Worm (Caenorhabditis elegans): Measurements from ENCODE around the gene T05B9.1.

Gene T05B9.1

DNA sequence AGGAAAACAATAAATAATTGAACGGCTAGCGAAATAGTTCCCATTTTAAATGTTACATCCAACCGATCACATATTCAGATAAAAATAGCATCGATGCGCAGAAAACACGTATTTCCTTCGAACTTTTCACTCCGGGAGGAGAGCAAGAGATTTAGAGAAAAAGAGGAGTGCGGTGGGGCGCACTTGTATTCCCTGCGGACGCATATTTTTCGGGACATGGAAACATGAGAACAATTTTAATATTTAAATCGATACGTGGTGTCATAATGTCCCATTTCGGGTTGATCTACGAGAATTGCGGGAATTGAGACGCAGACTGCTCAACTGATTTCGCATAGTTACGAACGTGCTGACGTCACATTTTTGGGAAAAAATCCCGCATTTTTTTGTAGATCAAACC lies 32.4 kb upstream of the T05B9.1 start, which contains the start of gene C47G2.4 (continued):
- TF ChIP-seq sup-37 (GFP tag; optimal IDR thresholded peaks at IDR 0.05), result no peak
- TF ChIP-seq fkh-8 (tag; optimal IDR thresholded peaks at IDR 0.05), result peak; percentile 49
- no peak for TF ChIP-seq pqm-1 (tag; optimal IDR thresholded peaks at IDR 0.05)
- TF ChIP-seq hlh-4 (tag; optimal IDR thresholded peaks at IDR 0.05), result no peak
- TF ChIP-seq dpl-1 (GFP tag; optimal IDR thresholded peaks at IDR 0.05), result peak; percentile 64 to 77 (median 71)
- TF ChIP-seq irx-1 (tag; optimal IDR thresholded peaks at IDR 0.05), result no peak
- TF ChIP-seq nhr-90 (tag; optimal IDR thresholded peaks at IDR 0.05; ENCODE audit: poor library complexity), result peak; percentile 64
- TF ChIP-seq ama-1 (optimal IDR thresholded peaks at IDR 0.05), result no peak
- TF ChIP-seq nhr-47 (tag; optimal IDR thresholded peaks at IDR 0.05), result peak; percentile 78
- TF ChIP-seq mep-1 (tag; optimal IDR thresholded peaks at IDR 0.05), result peak; percentile 58
- TF ChIP-seq nhr-76 (tag; optimal IDR thresholded peaks at IDR 0.05), result no peak
- no peak for TF ChIP-seq mef-2 (tag; optimal IDR thresholded peaks at IDR 0.05)
- TF ChIP-seq isw-1 (GFP tag; IDR thresholded peaks at IDR 0.05), result peak; percentile 55
- peak; percentile 69 to 83 (median 71) for TF ChIP-seq ceh-82 (tag; optimal IDR thresholded peaks at IDR 0.05)
- peak; percentile 77 for TF ChIP-seq C16A3.4 (tag; optimal IDR thresholded peaks at IDR 0.05)
- TF ChIP-seq ets-5 (GFP tag; IDR thresholded peaks at IDR 0.05), result no peak
- no peak for TF ChIP-seq ces-1 (GFP tag; optimal IDR thresholded peaks at IDR 0.05)
- TF ChIP-seq unc-130 (tag; optimal IDR thresholded peaks at IDR 0.05), result peak; percentile 20

DNA sequence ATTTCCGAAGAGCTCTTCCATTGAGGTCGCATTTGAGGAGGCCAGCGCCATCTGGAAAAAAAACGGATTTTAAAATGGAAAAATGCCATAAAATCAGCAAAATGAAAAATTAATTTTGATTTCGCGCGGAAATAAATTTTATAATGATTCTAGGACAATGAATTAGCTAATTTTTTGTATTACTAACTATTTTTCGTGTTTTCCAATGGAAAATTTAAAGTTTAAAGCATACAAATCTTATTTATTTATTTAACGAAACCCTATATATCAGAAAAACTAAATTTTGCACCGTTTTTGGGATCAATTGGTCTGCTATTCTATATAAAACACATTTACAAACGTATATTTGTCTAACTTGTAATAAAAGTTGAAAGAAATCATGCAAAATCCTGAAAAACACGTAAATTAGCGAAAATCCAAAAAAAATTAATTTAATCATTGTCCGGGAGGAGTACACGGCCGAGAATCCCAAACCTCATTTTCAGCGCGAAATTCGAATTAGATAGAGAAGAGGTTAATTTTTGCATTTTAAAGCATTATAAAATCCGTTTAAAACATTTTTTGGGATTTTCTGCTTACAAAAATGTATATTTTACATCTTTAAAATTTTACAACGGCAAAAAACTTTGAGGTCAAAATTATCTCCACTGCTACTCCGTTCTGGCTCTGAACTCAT lies 29.3 kb upstream of the T05B9.1 start, which contains the start of gene C47G2.3:
TSS of gene C47G2.3 (minus strand) at position 51 of the 676 bp plus-strand sequence.
- TF ChIP-seq ama-1 (optimal IDR thresholded peaks at IDR 0.05) (no peak), xbp-1 (tag; optimal IDR thresholded peaks at IDR 0.05) (peak; percentile 31), swsn-7 (tag; optimal IDR thresholded peaks at IDR 0.05) (peak; percentile 27), lin-14 (GFP tag; optimal IDR thresholded peaks at IDR 0.05) (peak; percentile 4), hpl-2 (GFP tag; optimal IDR thresholded peaks at IDR 0.05) (no peak), ceh-82 (tag; optimal IDR thresholded peaks at IDR 0.05) (no peak), nhr-237 (tag; optimal IDR thresholded peaks at IDR 0.05) (no peak), isw-1 (GFP tag; IDR thresholded peaks at IDR 0.05) (no peak), egl-13 (tag; optimal IDR thresholded peaks at IDR 0.05) (peak; percentile 46), F16B12.6 (tag; optimal IDR thresholded peaks at IDR 0.05) (no peak), nhr-90 (tag; optimal IDR thresholded peaks at IDR 0.05; ENCODE audit: poor library complexity) (peak; percentile 73), nhr-85 (tag) (peak; percentile 75), dpl-1 (GFP tag; optimal IDR thresholded peaks at IDR 0.05) (peak; percentile 73 to 86 (median 85)), lsy-2 (tag; optimal IDR thresholded peaks at IDR 0.05) (peak; percentile 35 to 49), tbx-2 (tag; optimal IDR thresholded peaks at IDR 0.05) (peak; percentile 37), unc-30 (tag; optimal IDR thresholded peaks at IDR 0.05) (no peak), grh-1 (GFP tag; IDR thresholded peaks at IDR 0.05) (no peak), ztf-11 (tag; optimal IDR thresholded peaks at IDR 0.05) (peak in 1 of 2 experiments; percentile 64), ztf-4 (tag; optimal IDR thresholded peaks at IDR 0.05) (no peak), ceh-90 (tag; optimal IDR thresholded peaks at IDR 0.05) (peak; percentile 75), nhr-19 (GFP tag; conservative IDR thresholded peaks at IDR 0.05) (peak; percentile 52), sptf-1 (tag; optimal IDR thresholded peaks at IDR 0.05) (no peak), lin-35 (GFP tag; optimal IDR thresholded peaks at IDR 0.05) (peak; percentile 54 to 90), lir-3 (tag; optimal IDR thresholded peaks at IDR 0.05; ENCODE audit: poor library complexity) (peak; percentile 60), nhr-28 (tag; optimal IDR thresholded peaks at IDR 0.05) (peak; percentile 7), blmp-1 (tag; optimal IDR thresholded peaks at IDR 0.05) (peak; percentile 7), mab-9 (GFP tag; IDR thresholded peaks at IDR 0.05) (no peak), nhr-47 (tag; optimal IDR thresholded peaks at IDR 0.05) (peak; percentile 60), snu-23 (GFP tag; optimal IDR thresholded peaks at IDR 0.05) (peak; percentile 48), pag-3 (tag; optimal IDR thresholded peaks at IDR 0.05; ENCODE audit: borderline replicate concordance, insufficient read depth) (no peak), aha-1 (tag; optimal IDR thresholded peaks at IDR 0.05) (no peak), efl-1 (optimal IDR thresholded peaks at IDR 0.05) (peak; percentile 80 to 88), efl-1 (GFP tag; optimal IDR thresholded peaks at IDR 0.05 in 1 of 2) (peak; percentile 86 to 99), pax-3 (tag; optimal IDR thresholded peaks at IDR 0.05) (no peak), snpc-4 (tag; optimal IDR thresholded peaks at IDR 0.05) (no peak), sox-4 (tag; optimal IDR thresholded peaks at IDR 0.05) (peak; percentile 56), lin-39 (tag; optimal IDR thresholded peaks at IDR 0.05) (peak; percentile 41), nhr-20 (tag; optimal IDR thresholded peaks at IDR 0.05) (peak; percentile 55), nhr-71 (tag; optimal IDR thresholded peaks at IDR 0.05) (peak; percentile 66)

All from whole organism, L1 larva.